Fruit fly (Drosophila melanogaster) whole organism, pupa: ENCODE measurements around the gene CG13097.

ENCODE experiments used
- CG10348 ChIP-seq: fragments of 200-800 bp; sonication (Bioruptor generic); IDR thresholded peaks from 2 replicates; pipeline ENCODE4 v1.3.6; 2022; ENCODE audit warnings: missing biosample characterization, missing genetic modification characterization
- CG12605 ChIP-seq: fragments of 200-800 bp; sonication (Bioruptor generic); IDR thresholded peaks from 2 replicates; pipeline ENCODE4 v1.3.6; 2022; ENCODE audit warnings: missing biosample characterization, missing genetic modification characterization
- CG13204 ChIP-seq: fragments of 200-800 bp; sonication (Bioruptor generic); optimal IDR thresholded peaks from 2 replicates; lab custom pipeline; 2018; ENCODE audit warnings: missing biosample characterization, mild to moderate bottlenecking, missing genetic modification characterization, moderate library complexity
- CG15710 ChIP-seq: fragments of 200-800 bp; sonication (Bioruptor generic); optimal IDR thresholded peaks from 2 replicates; lab custom pipeline; 2018; ENCODE audit warnings: missing biosample characterization, mild to moderate bottlenecking, missing genetic modification characterization, moderate library complexity
- CG17806 ChIP-seq: fragments of 200-800 bp; sonication (Bioruptor generic); optimal IDR thresholded peaks from 2 replicates; lab custom pipeline; 2018; ENCODE audit warnings: missing biosample characterization, mild to moderate bottlenecking, missing genetic modification characterization, moderate library complexity
- CG4496 ChIP-seq: fragments of 200-800 bp; sonication (Bioruptor generic); IDR thresholded peaks from 3 replicates; pipeline ENCODE4 v1.3.6; 2022; ENCODE audit warnings: missing biosample characterization, missing genetic modification characterization
- Pif1A ChIP-seq: fragments of 200-800 bp; sonication (Bioruptor generic); optimal IDR thresholded peaks from 3 replicates; lab custom pipeline; 2016; ENCODE audit warnings: missing biosample characterization, missing genetic modification characterization
- gl ChIP-seq: fragments of 200-800 bp; sonication (Bioruptor generic); optimal IDR thresholded peaks from 2 replicates; lab custom pipeline; 2018; ENCODE audit warnings: missing biosample characterization, mild to moderate bottlenecking, missing genetic modification characterization

DNA sequence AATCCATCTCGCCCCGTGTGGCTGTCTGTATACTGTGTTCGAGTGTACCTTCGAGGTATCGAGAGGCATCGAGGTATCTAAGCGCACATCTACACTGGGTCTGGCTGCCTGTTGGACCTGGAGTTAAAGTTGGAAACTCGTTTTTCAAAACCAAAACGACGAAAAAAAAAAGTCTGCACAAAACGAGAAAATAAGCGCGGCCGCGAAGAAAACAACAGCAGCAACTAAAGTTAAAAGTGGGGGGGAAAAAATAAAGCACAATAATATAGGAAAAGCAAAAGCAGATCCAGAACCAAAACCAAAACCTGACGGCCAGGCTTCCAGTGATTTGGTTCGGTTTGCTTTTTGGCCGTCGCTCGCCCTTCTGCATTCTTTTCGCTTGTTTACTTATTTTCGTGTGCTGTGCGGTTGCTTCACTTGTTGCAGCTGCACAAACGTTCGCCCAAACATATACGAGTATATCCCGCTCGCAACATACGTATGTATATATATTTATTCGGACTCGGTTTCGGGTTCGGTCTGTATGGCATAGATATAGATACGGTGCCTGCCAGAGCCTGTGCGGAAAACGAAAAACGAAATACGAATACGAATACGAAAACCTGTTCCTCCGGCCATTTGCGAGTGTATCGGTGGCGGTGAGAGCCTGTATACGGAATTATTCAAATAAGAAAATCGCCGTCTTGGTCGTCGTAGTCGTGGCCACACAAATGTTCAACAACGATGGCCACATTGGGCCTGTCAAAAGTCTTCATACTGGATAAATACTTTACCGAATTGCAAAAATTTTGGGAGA is 35.6 kb downstream of the CG13097 start:
- peak; percentile 87 for TF ChIP-seq CG4496 (GFP tag; lab: Robert Waterston, UW)
- peak; percentile 93 for TF ChIP-seq Pif1A
- TF ChIP-seq CG13204 (GFP tag; lab: Kevin White, UChicago), result peak; percentile 97
- TF ChIP-seq gl (tag; lab: Kevin White, UChicago), result peak; percentile 98
- no peak for TF ChIP-seq CG10348 (GFP tag; lab: Robert Waterston, UW)
- TF ChIP-seq CG12605 (GFP tag; lab: Robert Waterston, UW), result peak; percentile 95
- peak; percentile 89 for TF ChIP-seq CG15710
- peak; percentile 90 for TF ChIP-seq CG17806
